Fruit fly (Drosophila melanogaster) whole organism, wandering third instar larva: Measurements from ENCODE around the gene Capr.

Experiments used
- GATAd ChIP-seq: sonication (Bioruptor generic); optimal IDR thresholded peaks from 2 replicates; lab custom pipeline; 2016; ENCODE audit warnings: missing biosample characterization, missing genetic modification characterization
- N ChIP-seq: fragments of >200 bp; optimal IDR thresholded peaks from 2 replicates; lab custom pipeline; 2018; ENCODE audit warnings: missing biosample characterization, missing external identifiers, missing genetic modification characterization
- h ChIP-seq: fragments of 200-800 bp; sonication (Bioruptor generic); optimal IDR thresholded peaks from 3 replicates; lab custom pipeline; 2016; ENCODE audit warnings: missing biosample characterization, mild to moderate bottlenecking, missing genetic modification characterization
- psq ChIP-seq: fragments of 200-800 bp; sonication (Bioruptor generic); optimal IDR thresholded peaks from 3 replicates; lab custom pipeline; 2017; ENCODE audit warnings: missing biosample characterization, mild to moderate bottlenecking, missing genetic modification characterization, moderate library complexity
- usp ChIP-seq: fragments of >200 bp; optimal IDR thresholded peaks from 2 replicates; lab custom pipeline; 2017; ENCODE audit warnings: missing biosample characterization, missing genetic modification characterization

dm6 chr3L:18625786-18626185 is 47.3 kb downstream of the Capr start, which contains the start of gene MYPT-75D:
- TF ChIP-seq usp (GFP tag; lab: Kevin White, UChicago) (no peak), h (GFP tag; lab: Kevin White, UChicago) (no peak), N (GFP tag; lab: Kevin White, UChicago) (no peak), GATAd (GFP tag; lab: Kevin White, UChicago) (no peak), psq (GFP tag; lab: Kevin White, UChicago) (no peak)
